Fruit fly (Drosophila melanogaster): Measurements from ENCODE around the gene Grl36b.
A peak's percentile ranks its signal among the peaks of the same experiment; 100 is the strongest.

Grl36b gene

DNA sequence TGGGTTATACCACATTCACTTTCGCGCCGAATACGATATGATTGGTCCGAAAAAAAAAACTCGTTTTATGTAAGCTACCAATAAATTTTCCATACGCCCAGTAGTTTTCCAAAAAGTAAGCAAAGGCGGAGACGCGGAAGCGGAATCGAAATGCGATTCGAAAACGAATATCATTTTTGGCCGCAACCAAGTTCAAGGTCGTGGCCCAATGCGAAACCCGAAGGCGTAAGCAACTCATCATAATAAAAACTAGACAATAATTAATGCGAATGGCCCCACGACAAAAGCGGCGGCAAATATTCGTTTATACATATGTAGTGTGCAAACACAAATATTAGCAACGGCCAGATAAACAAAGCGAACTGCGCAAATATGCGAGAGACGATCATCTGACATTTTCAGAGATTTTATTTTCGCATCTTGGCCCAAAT is 10.9 kb upstream of the Grl36b start (continued):
- TF ChIP-seq CG9932 (GFP tag; IDR thresholded peaks at IDR 0.05) (peak; percentile 44), disco-r (GFP tag; optimal IDR thresholded peaks at IDR 0.05) (peak; percentile 42), CG2120 (GFP tag; optimal IDR thresholded peaks at IDR 0.05) (peak; percentile 67), CG9437 (GFP tag; optimal IDR thresholded peaks at IDR 0.05) (no peak), sens (GFP tag) (peak; percentile 39), CG12219 (GFP tag; optimal IDR thresholded peaks at IDR 0.05) (no peak), Dip2 (GFP tag; IDR thresholded peaks at IDR 0.05) (no peak), fu2 (GFP tag; optimal IDR thresholded peaks at IDR 0.05) (peak; percentile 4), Drgx (GFP tag; IDR thresholded peaks at IDR 0.05) (no peak), jing (GFP tag; optimal IDR thresholded peaks at IDR 0.05) (no peak), dmrt99B (tag; optimal IDR thresholded peaks at IDR 0.05) (no peak), CG34224 (GFP tag; IDR thresholded peaks at IDR 0.05; ENCODE audit: partially characterized antibody) (no peak), Hand (GFP tag; optimal IDR thresholded peaks at IDR 0.05) (peak; percentile 41), CG15514 (GFP tag; optimal IDR thresholded peaks at IDR 0.05) (peak; percentile 58), Hmr (GFP tag; optimal IDR thresholded peaks at IDR 0.05) (peak; percentile 83), Sry-δ (GFP tag; optimal IDR thresholded peaks at IDR 0.05) (no peak), caup (GFP tag; optimal IDR thresholded peaks at IDR 0.05; ENCODE audit: severe bottlenecking) (peak; percentile 82), CG6689 (GFP tag; IDR thresholded peaks at IDR 0.05) (no peak), ham (GFP tag; IDR thresholded peaks at IDR 0.05) (no peak), ftz-f1 (GFP tag; optimal IDR thresholded peaks at IDR 0.05) (peak; percentile 89), CG3838 (GFP tag; optimal IDR thresholded peaks at IDR 0.05) (no peak), vvl (GFP tag; IDR thresholded peaks at IDR 0.05) (peak; percentile 35; the same call in 1 of the 2 replicates), bigmax (GFP tag; optimal IDR thresholded peaks at IDR 0.05) (no peak), CG18262 (tag; optimal IDR thresholded peaks at IDR 0.05) (no peak), Myb (GFP tag; optimal IDR thresholded peaks at IDR 0.05) (peak; percentile 14), Dbx (GFP tag; IDR thresholded peaks at IDR 0.05) (0 out of 3 replicates have a peak, but pooled peaks have one; percentile 52), CHES-1-like (GFP tag; optimal IDR thresholded peaks at IDR 0.05) (peak; percentile 61), CG13624 (GFP tag; optimal IDR thresholded peaks at IDR 0.05) (peak; percentile 74), CG9727 (GFP tag; optimal IDR thresholded peaks at IDR 0.05) (peak; percentile 40), gro (GFP tag; optimal IDR thresholded peaks at IDR 0.05) (peak; percentile 66), Side (GFP tag; optimal IDR thresholded peaks at IDR 0.05) (peak; percentile 54), CG18599 (GFP tag; optimal IDR thresholded peaks at IDR 0.05) (peak; percentile 75), NFAT (GFP tag; IDR thresholded peaks at IDR 0.05) (peak; percentile 80; the same call in 1 of the 2 replicates), CG11093 (GFP tag; IDR thresholded peaks at IDR 0.05) (no peak), CG1832 (GFP tag; optimal IDR thresholded peaks at IDR 0.05) (no peak), CG12071 (GFP tag; optimal IDR thresholded peaks at IDR 0.05) (peak; percentile 64), crc (GFP tag; optimal IDR thresholded peaks at IDR 0.05) (no peak), schlank (tag; optimal IDR thresholded peaks at IDR 0.05) (peak; percentile 66), cwo (GFP tag; optimal IDR thresholded peaks at IDR 0.05) (peak; percentile 55), D19A (tag; optimal IDR thresholded peaks at IDR 0.05) (no peak), wdn (GFP tag; IDR thresholded peaks at IDR 0.05) (peak; percentile 30; the same call in 1 of the 2 replicates), CG14014 (GFP tag; IDR thresholded peaks at IDR 0.05) (peak; percentile 38; the same call in 1 of the 2 replicates), CG10147 (GFP tag; optimal IDR thresholded peaks at IDR 0.05) (peak; percentile 39), CG9817 (tag; optimal IDR thresholded peaks at IDR 0.05) (peak; percentile 28), zf30C (GFP tag; optimal IDR thresholded peaks at IDR 0.05) (no peak), CG7987 (GFP tag; optimal IDR thresholded peaks at IDR 0.05) (peak; percentile 73), CG10321 (GFP tag; IDR thresholded peaks at IDR 0.05) (peak; percentile 44; the same call in 1 of the 2 replicates), Lpt (GFP tag; optimal IDR thresholded peaks at IDR 0.05) (no peak), dpn (GFP tag; optimal IDR thresholded peaks at IDR 0.05) (peak in 1 of 2 experiments; percentile 43), CG16815 (GFP tag; optimal IDR thresholded peaks at IDR 0.05) (no peak)
